Fruit fly (Drosophila melanogaster) ovary, adult (tissue): ENCODE results near the gene Atac2.

Source experiments
- CG17801 ChIP-seq: fragments of 200-800 bp; optimal IDR thresholded peaks from 2 replicates; lab custom pipeline; 2019; ENCODE audit warnings: missing biosample characterization, mild to moderate bottlenecking, missing genetic modification characterization, moderate library complexity; ENCODE audit not compliant: partially characterized antibody

Gene Atac2

DNA sequence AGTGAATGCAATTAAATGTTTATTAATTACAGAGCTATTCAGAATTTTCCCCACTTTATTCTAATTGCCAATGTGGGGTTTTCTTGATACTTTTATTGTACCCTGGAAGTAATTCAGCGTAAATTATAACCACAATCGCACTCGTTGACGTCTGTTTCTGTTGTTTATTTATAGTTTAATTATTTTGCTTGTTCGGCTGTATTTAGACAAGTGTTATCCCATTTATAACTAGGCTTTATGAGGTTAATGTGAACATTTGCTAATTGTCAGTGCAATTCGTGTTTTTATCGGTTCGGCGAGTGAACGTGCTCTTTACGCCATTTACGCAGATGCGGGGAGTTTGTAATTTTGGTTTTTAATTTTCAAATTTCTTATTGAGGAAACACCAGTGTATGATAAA lies 13.0 kb upstream of the Atac2 start:
- TF ChIP-seq CG17801 (GFP tag; lab: Kevin White, UChicago), result no peak

DNA sequence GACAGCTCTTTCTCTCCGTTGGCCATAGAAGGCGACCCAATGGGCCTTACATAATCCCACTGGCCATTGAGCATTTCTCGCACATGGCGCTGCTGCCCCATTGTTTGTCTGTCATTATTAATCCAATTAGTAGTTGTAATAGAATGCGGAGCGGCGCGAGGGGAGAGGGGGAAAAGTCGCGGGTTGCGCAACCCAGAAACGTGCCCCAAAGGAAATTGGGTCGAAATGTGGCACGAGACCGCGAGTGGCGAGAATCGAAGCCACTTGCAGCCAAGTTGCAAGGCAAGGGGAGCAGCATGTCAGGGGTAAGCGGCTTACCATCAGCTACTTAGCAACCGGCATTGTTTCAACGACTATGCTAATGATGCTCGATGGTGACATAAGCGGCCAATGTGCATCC lies 12.3 kb upstream of the Atac2 start:
- TF ChIP-seq CG17801 (GFP tag; lab: Kevin White, UChicago), result no peak

DNA sequence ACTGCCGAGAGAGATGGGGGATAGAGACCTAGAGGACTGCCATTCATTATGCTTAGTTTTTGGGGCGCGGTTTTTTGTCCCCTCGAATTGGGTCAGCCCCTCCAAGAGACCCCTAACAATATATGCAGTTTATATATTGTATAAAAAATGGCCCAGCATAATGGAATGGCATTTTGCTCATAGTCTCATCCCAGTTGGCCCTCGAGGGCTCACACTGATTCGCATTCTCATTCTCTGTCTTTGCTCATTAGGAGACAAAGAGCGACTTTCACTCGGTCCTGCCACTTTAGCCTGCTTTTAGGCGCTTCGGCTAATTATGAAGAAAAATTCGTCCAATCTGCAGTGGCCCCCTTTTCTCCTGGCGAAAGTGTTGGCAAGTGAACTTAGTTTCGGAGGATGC lies 11.4 kb upstream of the Atac2 start:
- TF ChIP-seq CG17801 (GFP tag; lab: Kevin White, UChicago), result no peak

DNA sequence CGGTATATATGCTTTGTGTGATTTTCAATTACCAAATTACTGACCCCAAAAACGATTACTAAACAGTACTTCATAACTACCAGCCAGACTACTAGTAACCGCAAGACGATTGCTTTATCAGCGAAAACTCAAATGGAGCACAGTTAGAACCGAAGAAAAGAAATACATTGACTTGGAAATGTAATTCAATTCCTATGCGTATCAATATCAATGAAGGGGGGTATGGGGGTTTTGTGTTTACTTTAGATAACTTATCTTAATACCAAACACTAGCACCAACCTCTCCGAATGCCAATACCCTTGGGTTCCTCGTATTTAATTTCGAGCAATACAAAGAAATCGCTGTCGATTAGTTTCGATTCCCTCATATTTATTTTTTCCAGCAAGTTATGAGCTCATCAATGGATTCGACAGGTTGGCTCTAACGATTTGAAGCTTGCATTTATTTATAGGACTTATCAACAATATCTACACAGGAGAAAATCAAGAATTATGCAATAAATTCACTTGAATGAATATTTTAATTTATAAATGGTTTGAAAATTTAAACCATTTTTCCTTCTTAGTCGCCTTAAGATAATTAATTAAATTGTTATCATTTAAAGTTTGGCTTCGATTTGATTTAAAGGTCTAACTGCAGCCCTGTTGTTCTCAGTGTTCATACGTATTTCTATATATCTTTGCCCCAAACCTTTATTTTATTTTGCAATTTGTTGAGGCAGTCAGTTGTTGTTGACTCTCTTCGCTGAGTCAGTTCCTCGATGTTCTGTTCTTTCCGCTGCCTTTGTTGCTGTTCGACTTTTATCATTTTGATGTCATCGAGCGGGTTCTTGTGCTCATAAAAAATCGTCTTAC lies 9.5 kb upstream of the Atac2 start:
- TF ChIP-seq CG17801 (GFP tag; lab: Kevin White, UChicago), result peak; percentile 93

DNA sequence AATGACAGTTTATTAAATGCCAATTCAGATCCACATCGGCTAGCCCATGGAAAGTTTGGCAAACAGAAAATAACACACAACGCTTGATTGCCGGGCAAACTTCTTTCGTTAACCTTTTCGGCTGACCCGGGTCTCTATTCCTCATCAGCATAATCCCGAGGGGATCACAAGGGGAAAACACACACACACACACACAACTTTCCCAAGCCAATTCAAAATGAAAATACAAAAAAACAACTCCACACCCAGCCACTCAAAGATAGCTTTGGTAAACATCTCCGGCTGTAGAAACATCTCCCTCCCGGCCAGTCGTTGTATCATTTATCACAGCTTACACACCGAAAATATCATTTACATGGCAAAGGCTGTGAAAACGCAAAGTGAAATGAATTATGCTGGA lies 8.1 kb upstream of the Atac2 start:
- no peak for TF ChIP-seq CG17801 (GFP tag; lab: Kevin White, UChicago)

DNA sequence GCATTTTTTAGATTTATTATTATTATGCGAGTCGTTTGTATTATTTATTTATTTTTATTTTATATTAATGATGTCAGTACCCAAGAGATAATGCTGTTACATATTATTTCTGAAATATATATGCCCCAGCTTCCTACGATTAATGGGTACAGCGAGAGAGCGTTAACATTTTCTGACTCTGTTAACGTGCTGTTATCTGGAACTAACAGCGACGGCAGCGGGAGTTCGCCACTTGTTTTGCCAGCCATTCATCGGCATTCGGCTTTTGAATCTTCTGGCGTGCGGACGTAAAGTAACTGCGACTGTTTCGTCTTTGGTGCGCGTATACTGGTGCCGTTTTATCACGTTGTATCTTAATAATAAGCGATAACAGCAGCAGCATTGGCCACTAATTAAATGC lies 5.0 kb upstream of the Atac2 start, which contains the start of gene MESR3:
MESR3 (plus strand) TSS at position 254 of the 400 bp plus-strand sequence.
- TF ChIP-seq CG17801 (GFP tag; lab: Kevin White, UChicago), result peak; percentile 76

DNA sequence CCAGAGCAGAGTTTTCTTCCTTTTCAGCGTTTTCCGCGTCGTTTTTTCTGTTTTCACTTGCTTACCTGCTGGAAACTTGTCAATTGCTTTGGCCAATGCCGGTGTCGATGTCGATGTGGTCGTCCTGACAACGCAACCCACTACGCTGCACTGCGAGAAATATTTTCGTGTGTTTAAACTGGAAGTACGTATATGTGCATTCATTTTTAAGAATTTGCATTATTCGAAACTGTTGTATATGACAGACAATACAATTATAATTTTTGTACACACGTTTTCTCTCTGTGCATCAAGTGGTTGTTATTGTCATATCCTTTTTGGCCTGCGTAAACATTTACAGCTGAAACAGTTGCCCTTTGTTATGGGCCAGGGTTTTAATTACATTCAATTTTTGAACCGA lies 4.0 kb upstream of the Atac2 start, which contains the start of gene IFT46:
IFT46 (minus strand) TSS at position 88 of the 400 bp plus-strand sequence.
- TF ChIP-seq CG17801 (GFP tag; lab: Kevin White, UChicago), result no peak

DNA sequence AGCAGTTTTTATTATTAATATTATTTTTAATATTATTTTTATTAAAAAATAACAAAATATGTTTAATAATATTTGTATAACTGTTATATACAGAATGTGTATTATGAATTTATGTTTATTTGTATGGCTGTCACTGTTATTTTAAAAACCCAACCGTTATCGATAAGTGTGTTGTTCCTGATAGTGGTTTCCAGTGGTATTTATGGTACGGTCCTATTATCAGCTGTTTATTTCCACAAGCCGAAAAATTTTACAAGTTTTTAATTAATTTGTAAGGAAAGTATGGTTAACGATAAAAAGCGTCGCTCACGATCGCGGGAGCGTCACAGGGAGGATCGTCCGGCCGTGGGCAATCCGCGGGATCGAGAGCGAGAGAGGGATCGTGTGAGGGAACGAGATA lies 5.4 kb downstream of the Atac2 start, which contains the start of gene CG10333:
CG10333 (plus strand) TSS at position 191 of the 400 bp plus-strand sequence.
- TF ChIP-seq CG17801 (GFP tag; lab: Kevin White, UChicago), result no peak

DNA sequence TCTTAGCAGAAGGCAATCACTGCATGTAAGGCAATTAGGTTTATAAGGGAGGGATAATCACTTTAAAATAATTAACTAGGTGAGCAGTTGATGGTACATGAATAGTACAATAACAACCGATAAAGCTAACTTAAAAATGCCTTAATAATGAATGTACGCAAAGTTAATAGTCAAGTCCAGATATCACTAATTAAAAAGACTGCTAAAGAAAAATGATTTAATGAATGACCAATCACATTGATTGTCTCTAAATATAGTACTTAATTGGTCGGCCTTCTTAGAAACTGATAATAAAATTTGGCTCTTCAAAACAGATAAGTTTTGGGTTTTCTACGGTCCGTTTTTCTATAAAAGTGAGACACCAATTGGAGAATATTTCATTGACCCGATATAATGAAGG lies 6.5 kb downstream of the Atac2 start, which contains the start of gene CG31789:
CG31789 (plus strand) TSS at position 380 of the 400 bp plus-strand sequence.
- TF ChIP-seq CG17801 (GFP tag; lab: Kevin White, UChicago), result no peak

DNA sequence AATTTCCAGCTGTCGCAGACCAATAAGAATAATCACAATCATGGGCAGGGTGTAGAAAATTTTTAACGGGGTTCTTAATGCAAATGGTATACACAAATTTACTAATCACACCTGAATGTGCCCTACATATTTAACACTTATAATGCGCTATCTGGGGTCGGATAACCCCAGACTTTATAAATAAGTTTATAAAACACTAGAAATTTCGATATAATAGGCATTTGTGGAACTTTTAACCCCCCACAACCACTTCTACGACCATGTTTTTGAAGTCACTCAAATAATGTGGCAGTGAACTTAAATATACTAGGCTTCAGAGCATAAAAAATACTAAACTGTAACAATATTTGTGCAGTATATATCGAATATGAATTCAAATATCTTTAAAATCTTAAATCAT lies 7.1 kb downstream of the Atac2 start, which contains the start of gene CG10413:
CG10413 (minus strand) TSS at position 264 of the 400 bp plus-strand sequence.
- peak; percentile 97 for TF ChIP-seq CG17801 (GFP tag; lab: Kevin White, UChicago)

DNA sequence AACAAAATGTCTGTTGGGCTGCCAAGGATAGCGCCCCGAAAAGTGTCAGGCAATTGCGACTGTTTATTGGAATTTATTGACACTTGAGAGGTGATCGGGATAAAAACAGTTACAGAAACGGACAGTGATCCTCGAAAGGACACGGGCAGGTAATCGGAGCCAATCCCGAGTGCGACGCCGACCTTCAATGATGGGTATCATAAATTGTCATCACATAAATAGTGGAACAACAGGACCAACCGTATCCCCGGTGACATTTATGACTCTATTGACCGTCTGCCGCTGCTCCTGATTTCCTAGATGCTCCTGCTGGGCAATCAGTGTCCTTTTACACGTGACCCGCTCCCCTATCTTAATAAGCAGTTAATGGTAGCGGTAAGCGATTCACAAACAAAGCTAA lies 12.9 kb downstream of the Atac2 start:
- TF ChIP-seq CG17801 (GFP tag; lab: Kevin White, UChicago), result peak; percentile 16

DNA sequence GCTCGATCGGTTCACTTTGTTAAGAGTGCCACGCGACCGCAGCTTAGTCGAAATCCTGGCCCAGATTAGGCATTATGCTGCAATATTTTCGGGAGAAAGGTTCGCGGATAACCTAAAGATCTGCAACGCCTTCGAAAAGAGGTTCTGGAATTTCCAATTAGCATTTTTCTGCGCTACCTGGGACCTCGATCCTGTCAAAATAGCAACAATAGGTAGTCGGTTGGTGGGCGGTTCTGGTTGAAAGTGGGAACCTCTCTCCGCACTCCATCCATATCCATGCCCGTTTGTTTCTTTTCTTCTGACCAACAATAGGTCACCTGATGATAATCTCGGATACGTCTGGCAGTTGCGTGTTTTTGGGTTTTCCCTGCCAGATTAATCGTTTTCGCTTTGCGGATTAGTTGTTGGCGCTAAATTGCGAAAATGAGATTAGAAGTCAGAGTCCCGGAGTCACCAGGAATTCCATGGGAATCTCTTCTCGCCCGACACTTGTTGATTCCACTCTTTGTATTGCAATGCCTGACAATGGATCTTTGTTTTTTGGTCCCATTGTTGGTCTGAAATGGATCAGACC lies 13.8 kb downstream of the Atac2 start:
- no peak for TF ChIP-seq CG17801 (GFP tag; lab: Kevin White, UChicago)

DNA sequence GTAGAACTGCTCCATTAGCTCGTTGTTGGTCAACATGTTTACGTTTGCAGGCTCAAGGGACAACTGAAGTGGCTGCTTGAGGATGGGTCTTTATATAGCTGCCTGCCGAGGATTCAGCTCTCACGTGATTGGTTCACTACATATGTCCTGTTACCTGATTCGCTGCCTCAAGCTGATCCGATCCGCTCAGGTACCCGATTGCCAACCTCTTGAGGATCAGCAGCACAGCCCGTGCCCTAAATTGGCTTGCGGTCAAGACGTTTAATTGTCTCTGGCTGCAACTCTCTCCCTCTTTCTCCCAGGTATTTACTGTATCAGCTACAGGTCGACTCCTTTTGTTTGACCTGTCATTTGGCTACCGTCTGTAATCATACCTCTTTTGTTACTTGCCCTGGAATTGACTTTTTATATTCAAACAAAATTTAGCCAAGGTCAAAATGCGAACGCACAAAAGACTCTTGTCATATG lies 15.1 kb downstream of the Atac2 start, which contains the start of gene amos:
amos (minus strand) TSS at position 51 of the 468 bp plus-strand sequence.
- no peak for TF ChIP-seq CG17801 (GFP tag; lab: Kevin White, UChicago)

DNA sequence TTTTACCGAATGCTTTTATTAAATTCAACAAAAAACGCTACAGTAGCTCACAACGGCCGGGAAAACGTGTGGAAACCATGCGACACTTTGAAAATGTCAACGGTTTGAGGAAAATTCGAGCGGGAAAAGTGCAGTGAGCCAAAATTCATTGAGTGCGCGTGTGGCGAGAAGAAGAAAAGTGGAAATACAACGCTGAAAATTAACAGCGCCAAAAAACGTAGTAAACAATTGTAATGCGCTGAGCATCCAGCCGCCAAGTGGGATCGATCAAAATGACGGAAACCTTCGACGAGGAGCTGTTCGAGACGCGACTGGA lies 21.1 kb downstream of the Atac2 start:
- no peak for TF ChIP-seq CG17801 (GFP tag; lab: Kevin White, UChicago)

DNA sequence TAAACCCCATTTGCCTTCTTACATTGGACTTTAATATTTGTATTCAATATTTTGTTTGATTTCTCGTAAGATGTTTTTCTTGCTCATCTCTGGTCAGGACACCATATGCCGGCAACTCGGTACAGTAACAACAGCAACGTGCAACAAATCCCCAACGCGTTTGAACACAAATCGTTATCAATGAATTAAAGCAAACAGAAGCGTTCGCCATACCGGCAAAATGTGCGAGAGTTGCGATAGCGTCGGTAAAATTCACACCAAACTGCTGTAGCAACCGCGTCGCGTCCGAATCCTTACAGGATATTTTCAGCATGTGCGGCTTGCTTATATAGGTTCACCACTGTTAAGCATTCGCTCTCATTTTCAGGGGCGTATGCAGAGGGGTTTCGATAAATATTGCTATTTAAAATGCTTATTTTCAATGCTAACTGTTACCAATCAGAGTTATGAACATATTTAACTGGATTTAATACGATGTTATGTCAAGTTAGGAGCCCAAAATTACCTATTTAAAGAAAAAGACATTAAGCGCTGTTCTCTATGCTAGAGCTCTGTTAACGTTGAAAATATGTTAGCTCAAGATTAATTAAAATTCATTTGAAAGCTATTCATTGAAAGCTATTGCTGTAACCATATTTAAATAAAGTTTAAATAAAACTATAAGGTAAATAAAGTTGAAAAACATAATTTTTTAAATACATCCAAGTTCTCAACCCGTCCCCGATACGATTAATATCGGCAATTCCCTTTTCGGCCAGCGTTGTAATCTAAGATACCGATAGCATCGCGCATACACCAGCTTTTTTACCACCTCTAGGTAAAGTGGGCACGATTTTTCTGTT lies 21.7 kb downstream of the Atac2 start, which contains the start of the genes Pde11 and CG15160:
Pde11 (minus strand) TSS at position 243 of the 842 bp plus-strand sequence.
CG15160 (plus strand) TSS at position 792 of the 842 bp plus-strand sequence.
- no peak for TF ChIP-seq CG17801 (GFP tag; lab: Kevin White, UChicago)
